Worm (Caenorhabditis elegans) whole organism, L2 larva: ENCODE data around the gene nhr-19.

Source experiments
- ceh-16 ChIP-seq: fragments of 150-350 bp; optimal IDR thresholded peaks from 2 replicates; lab custom pipeline; 2014; ENCODE audit warnings: missing biosample characterization, missing genetic modification characterization
- egl-27 ChIP-seq: sonication (generic microtip); optimal IDR thresholded peaks from 3 replicates; lab custom pipeline; 2017; ENCODE audit warnings: missing biosample characterization, missing genetic modification reagents, missing genetic modification characterization
- elt-3 ChIP-seq: sonication (generic microtip); optimal IDR thresholded peaks from 2 replicates; lab custom pipeline; 2017; ENCODE audit warnings: missing biosample characterization, missing genetic modification characterization
- lin-11 ChIP-seq: fragments of 150-350 bp; sonication (generic microtip); optimal IDR thresholded peaks from 2 replicates; lab custom pipeline; 2014; ENCODE audit warnings: missing biosample characterization, missing genetic modification characterization, inconsistent platforms, mixed read lengths
- mdl-1 ChIP-seq, 2 experiments: fragments of 150-350 bp in 1 of 2; sonication (generic microtip) in 1 of 2; optimal IDR thresholded peaks; 2 replicates each; lab custom pipeline; 2017; ENCODE audit warnings: missing biosample characterization in 2 of 2, missing genetic modification characterization in 2 of 2
- nhr-10 ChIP-seq: sonication (generic microtip); optimal IDR thresholded peaks from 2 replicates; lab custom pipeline; 2017; ENCODE audit warnings: missing biosample characterization, missing genetic modification characterization
- skn-1 ChIP-seq: sonication (generic microtip); optimal IDR thresholded peaks from 2 replicates; lab custom pipeline; 2017; ENCODE audit warnings: missing biosample characterization, missing genetic modification characterization

DNA sequence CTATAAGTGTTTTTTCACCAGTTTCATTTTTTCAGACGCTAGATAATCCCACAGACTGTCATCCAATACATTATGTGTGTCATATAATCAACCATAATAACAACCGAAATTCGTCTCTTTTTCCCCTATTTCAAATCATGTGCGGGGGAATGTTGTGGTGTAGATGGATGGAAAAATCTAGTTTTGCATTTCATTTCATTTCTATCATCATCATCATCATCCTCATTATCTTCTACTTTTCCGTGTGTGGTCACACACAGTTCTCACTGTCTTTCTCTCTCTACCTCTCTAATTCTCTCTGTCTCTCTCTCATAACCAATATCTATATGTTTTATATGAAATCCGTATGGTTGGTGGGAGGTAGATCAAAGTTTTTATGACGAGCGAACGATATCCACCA lies 31.9 kb downstream of the nhr-19 start:
- TF ChIP-seq skn-1 (no peak), egl-27 (tag; lab: Kevin White, UChicago) (no peak), ceh-16 (tag; lab: Kevin White, UChicago) (no peak), mdl-1 (tag; optimal IDR thresholded peaks at IDR 0.05; lab: Kevin White, UChicago) (no peak), elt-3 (tag; lab: Kevin White, UChicago) (no peak), nhr-10 (tag; lab: Kevin White, UChicago) (no peak), lin-11 (tag; lab: Kevin White, UChicago) (no peak)
